Fruit fly (Drosophila melanogaster): ENCODE measurements around the gene CG42718.

Gene CG42718

dm6 chr3L:16281880-16282556 is 39.1 kb downstream of the CG42718 start, which contains the start of gene CG13049:
CG13049 (minus strand) TSS chr3L:16281930.
- TF ChIP-seq Myc (optimal IDR thresholded peaks at IDR 0.05) (no peak), h (optimal IDR thresholded peaks at IDR 0.05) (no peak), Sin3A (optimal IDR thresholded peaks at IDR 0.05) (no peak), insv (optimal IDR thresholded peaks at IDR 0.05) (no peak), ttk (optimal IDR thresholded peaks at IDR 0.05) (no peak), psq (optimal IDR thresholded peaks at IDR 0.05) (no peak)

- TF ChIP-seq Myc (optimal IDR thresholded peaks at IDR 0.05) (no peak), h (optimal IDR thresholded peaks at IDR 0.05) (no peak), Sin3A (optimal IDR thresholded peaks at IDR 0.05) (no peak), insv (optimal IDR thresholded peaks at IDR 0.05) (no peak), psq (optimal IDR thresholded peaks at IDR 0.05) (no peak), ttk (optimal IDR thresholded peaks at IDR 0.05) (no peak)
Measured at dm6 chr3L:16279987-16280454, 41.1 kb downstream of the CG42718 start, which contains the start of gene CG13064. CG13064 (plus strand) TSS chr3L:16280404.

DNA sequence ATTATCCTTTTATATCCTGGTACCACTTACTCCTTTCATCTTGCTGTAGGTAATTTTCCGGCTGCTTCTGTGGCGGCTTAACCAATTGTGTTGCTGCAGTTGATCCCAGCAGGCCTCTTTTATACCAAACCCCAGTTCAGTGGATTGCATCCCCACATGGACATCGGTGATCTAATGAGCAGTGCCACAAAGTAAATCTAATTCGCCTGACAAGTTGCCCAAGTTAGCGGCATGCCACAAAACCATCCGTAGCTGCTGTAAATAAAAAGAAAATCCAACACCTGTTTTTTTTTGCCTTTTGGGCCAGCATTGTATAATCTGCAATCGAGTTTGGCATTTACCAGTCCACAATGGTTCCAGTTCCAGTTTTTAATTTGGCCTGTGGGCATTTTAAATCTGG is 41.9 kb downstream of the CG42718 start, which contains the start of gene CG13050:
Gene CG13050, minus strand, starts transcription at position 101 of the 400 bp plus-strand sequence.
- TF ChIP-seq psq (optimal IDR thresholded peaks at IDR 0.05) (no peak), Sin3A (optimal IDR thresholded peaks at IDR 0.05) (no peak), ttk (optimal IDR thresholded peaks at IDR 0.05) (no peak), insv (optimal IDR thresholded peaks at IDR 0.05) (no peak), Myc (optimal IDR thresholded peaks at IDR 0.05) (no peak), h (optimal IDR thresholded peaks at IDR 0.05) (no peak)

DNA sequence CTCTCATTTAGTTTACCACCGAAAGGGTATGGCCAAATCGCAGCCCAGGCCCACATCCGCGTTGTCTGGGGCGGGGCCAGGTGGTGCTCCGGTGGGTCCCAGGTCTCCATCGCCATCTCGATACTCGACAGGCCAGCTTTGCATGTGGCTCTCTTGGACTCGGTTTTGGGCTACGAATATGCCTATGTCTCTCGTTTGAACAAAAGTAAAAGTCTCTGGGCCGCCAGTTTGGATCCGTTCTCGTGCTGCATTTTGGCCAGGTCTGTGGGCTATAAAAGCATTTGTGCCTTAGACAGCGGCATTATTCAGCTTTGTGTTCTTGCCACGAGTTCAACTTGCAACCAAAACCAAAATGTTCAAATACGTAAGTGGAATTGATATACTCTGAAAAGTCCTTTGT is 43.9 kb downstream of the CG42718 start, which contains the start of gene CG13065:
Gene CG13065, plus strand, starts transcription at position 301 of the 400 bp plus-strand sequence.
- TF ChIP-seq insv (optimal IDR thresholded peaks at IDR 0.05) (no peak), Myc (optimal IDR thresholded peaks at IDR 0.05) (no peak), psq (optimal IDR thresholded peaks at IDR 0.05) (no peak), ttk (optimal IDR thresholded peaks at IDR 0.05) (no peak), h (optimal IDR thresholded peaks at IDR 0.05) (no peak), Sin3A (optimal IDR thresholded peaks at IDR 0.05) (no peak)

- TF ChIP-seq Myc (optimal IDR thresholded peaks at IDR 0.05) (no peak), ttk (optimal IDR thresholded peaks at IDR 0.05) (no peak)
Measured at dm6 chr3L:16275391-16276017, 45.6 kb downstream of the CG42718 start.

dm6 chr3L:16272338-16272959 is 48.6 kb downstream of the CG42718 start, which contains the start of gene CG13066:
CG13066 (plus strand) TSS chr3L:16272909.
- TF ChIP-seq Myc (optimal IDR thresholded peaks at IDR 0.05), result no peak
- TF ChIP-seq psq (optimal IDR thresholded peaks at IDR 0.05), result no peak
- no peak for TF ChIP-seq ttk (optimal IDR thresholded peaks at IDR 0.05)
- TF ChIP-seq insv (optimal IDR thresholded peaks at IDR 0.05), result no peak
- TF ChIP-seq Sin3A (optimal IDR thresholded peaks at IDR 0.05), result no peak
- TF ChIP-seq h (optimal IDR thresholded peaks at IDR 0.05), result no peak
